Worm (Caenorhabditis elegans): ENCODE data around the gene ssq-2.

DNA sequence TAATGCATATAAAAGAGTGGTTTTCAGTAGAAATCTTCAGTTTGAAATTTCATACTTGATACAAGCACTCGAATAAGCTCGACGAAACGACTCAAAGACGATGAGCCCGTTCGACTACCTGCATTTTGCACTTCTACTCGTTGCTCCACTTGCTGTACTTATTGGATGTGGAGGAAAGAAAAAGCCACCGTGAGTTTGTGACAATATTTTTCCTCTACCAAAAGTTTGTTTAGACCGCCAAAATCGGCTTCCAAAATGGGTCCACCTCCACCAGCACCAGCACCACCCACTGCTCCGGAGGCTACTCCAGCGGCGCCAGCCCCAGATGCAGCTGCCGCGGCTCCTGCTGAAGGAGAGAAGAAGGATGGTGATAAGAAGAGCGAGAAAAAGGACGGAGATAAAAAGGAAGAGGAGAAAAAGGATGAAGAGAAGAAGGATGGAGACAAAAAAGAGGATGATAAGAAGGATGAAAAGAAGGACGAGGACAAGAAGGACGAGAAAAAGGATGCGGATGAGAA lies 18.7 kb upstream of the ssq-2 start, which contains the start of gene E03H12.5:
- TF ChIP-seq sea-1 (GFP tag; conservative IDR thresholded peaks at IDR 0.05), result no peak
- TF ChIP-seq pes-1 (GFP tag; IDR thresholded peaks at IDR 0.05), result no peak
- TF ChIP-seq ama-1 (optimal IDR thresholded peaks at IDR 0.05), result no peak
- no peak for TF ChIP-seq ceh-36 (tag; optimal IDR thresholded peaks at IDR 0.05)
- TF ChIP-seq hmg-4 (GFP tag; optimal IDR thresholded peaks at IDR 0.05), result no peak
- TF ChIP-seq F13C5.2 (tag; optimal IDR thresholded peaks at IDR 0.05), result no peak
- TF ChIP-seq ceh-13 (GFP tag; optimal IDR thresholded peaks at IDR 0.05), result no peak
- no peak for TF ChIP-seq flt-1 (GFP tag; IDR thresholded peaks at IDR 0.05)
- TF ChIP-seq scrt-1 (GFP tag; IDR thresholded peaks at IDR 0.05), result no peak
- TF ChIP-seq B0310.2 (tag; optimal IDR thresholded peaks at IDR 0.05), result no peak
